Fruit fly (Drosophila melanogaster) whole organism, wandering third instar larva: ENCODE measurements around the gene CG31249.

Experiments
- ey ChIP-seq: fragments of 200-800 bp; sonication (Bioruptor generic); optimal IDR thresholded peaks from 2 replicates; lab custom pipeline; 2016; ENCODE audit warnings: missing biosample characterization, missing genetic modification characterization
- tai ChIP-seq: sonication (Bioruptor generic); optimal IDR thresholded peaks from 2 replicates; lab custom pipeline; 2016; ENCODE audit warnings: missing biosample characterization, missing genetic modification characterization

- TF ChIP-seq tai (GFP tag; lab: Kevin White, UChicago) (no peak), ey (no peak)
Measured at dm6 chr3R:17710418-17710817, 23.5 kb upstream of the CG31249 start.
